Worm (Caenorhabditis elegans): Measurements from ENCODE around the gene Y9C9A.16.

Y9C9A.16 gene

DNA sequence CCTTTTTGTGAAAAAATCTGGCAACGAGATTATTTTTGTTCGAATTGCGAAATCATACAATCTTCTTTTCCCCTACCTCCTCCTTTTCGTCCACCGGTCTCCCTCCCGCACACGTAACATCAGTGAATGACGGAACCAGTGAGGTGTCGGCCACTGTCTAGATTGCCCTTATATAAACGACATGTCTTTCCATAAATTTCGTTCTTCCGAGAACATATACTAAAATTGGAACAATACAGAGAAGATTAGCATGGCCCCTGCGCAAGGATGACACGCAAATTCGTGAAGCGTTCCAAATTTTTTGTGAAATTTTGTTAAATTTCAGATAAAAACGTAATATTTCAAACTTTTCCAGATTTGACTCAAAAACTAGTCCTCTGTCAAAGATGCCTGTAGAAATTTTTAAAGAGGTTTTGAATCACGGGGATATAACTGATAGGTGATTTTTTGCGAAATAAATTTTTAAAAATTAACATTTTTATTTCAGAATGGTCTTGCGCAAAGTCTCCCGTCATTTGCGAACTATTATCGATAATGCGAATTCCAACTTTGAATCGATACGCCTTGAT lies 45.1 kb downstream of the Y9C9A.16 start (continued):
- TF ChIP-seq cebp-1 (GFP tag; IDR thresholded peaks at IDR 0.05) = peak; percentile 44; the same call in 1 of the 2 replicates
- TF ChIP-seq cebp-1 (tag; optimal IDR thresholded peaks at IDR 0.05) = no peak
- no peak for TF ChIP-seq repo-1 (tag; optimal IDR thresholded peaks at IDR 0.05)
- TF ChIP-seq B0336.3 (GFP tag; IDR thresholded peaks at IDR 0.05) = no peak
- peak; percentile 19 for TF ChIP-seq ZK185.1 (tag; optimal IDR thresholded peaks at IDR 0.05; ENCODE audit: poor library complexity, severe bottlenecking)
- TF ChIP-seq tlf-1 (GFP tag; optimal IDR thresholded peaks at IDR 0.05) = peak; percentile 11
- peak; percentile 56 for TF ChIP-seq hlh-12 (tag; optimal IDR thresholded peaks at IDR 0.05)
- TF ChIP-seq dpl-1 (GFP tag; optimal IDR thresholded peaks at IDR 0.05) = no peak
- TF ChIP-seq aptf-2 (GFP tag; conservative IDR thresholded peaks at IDR 0.05) = no peak
- TF ChIP-seq egl-44 (GFP tag; IDR thresholded peaks at IDR 0.05) = peak; percentile 39; the same call in 1 of the 2 replicates
- no peak for TF ChIP-seq rec-8 (tag; optimal IDR thresholded peaks at IDR 0.05)
- no peak for TF ChIP-seq ceh-58 (GFP tag; IDR thresholded peaks at IDR 0.05)
- no peak; the same call in 1 of the 2 replicates for TF ChIP-seq madf-6 (GFP tag; IDR thresholded peaks at IDR 0.05)
- no peak for TF ChIP-seq F57C9.4 (tag; optimal IDR thresholded peaks at IDR 0.05)
- TF ChIP-seq tbp1 (GFP tag; optimal IDR thresholded peaks at IDR 0.05) = peak; percentile 83
- TF ChIP-seq let-526 (GFP tag; IDR thresholded peaks at IDR 0.05) = no peak
- TF ChIP-seq hmg-20 (GFP tag; IDR thresholded peaks at IDR 0.05) = peak; percentile 73
- no peak for TF ChIP-seq F52B5.7 (tag; optimal IDR thresholded peaks at IDR 0.05)
- TF ChIP-seq ztf-3 (GFP tag; optimal IDR thresholded peaks at IDR 0.05) = no peak
- TF ChIP-seq T07F8.4 (tag; optimal IDR thresholded peaks at IDR 0.05) = peak; percentile 45
- TF ChIP-seq snpc-3.4 (tag; optimal IDR thresholded peaks at IDR 0.05) = peak; percentile 90
- peak; percentile 31 for TF ChIP-seq nhr-90 (tag; optimal IDR thresholded peaks at IDR 0.05)
- TF ChIP-seq K11D2.4 (GFP tag; IDR thresholded peaks at IDR 0.05) = no peak
- TF ChIP-seq lsy-27 (tag; optimal IDR thresholded peaks at IDR 0.05; ENCODE audit: borderline replicate concordance, insufficient read depth) = no peak
- no peak for TF ChIP-seq attf-5 (GFP tag; optimal IDR thresholded peaks at IDR 0.05)
- no peak for TF ChIP-seq chd-7 (tag; optimal IDR thresholded peaks at IDR 0.05)
- peak; percentile 91 for TF ChIP-seq lin-26 (GFP tag; IDR thresholded peaks at IDR 0.05)
- 0 out of 2 replicates have a peak, but pooled peaks have one; percentile 54 for TF ChIP-seq ztf-25 (GFP tag; IDR thresholded peaks at IDR 0.05)
- TF ChIP-seq K12H6.12 (tag; optimal IDR thresholded peaks at IDR 0.05) = no peak
- no peak for TF ChIP-seq attf-3 (GFP tag; conservative IDR thresholded peaks at IDR 0.05)

DNA sequence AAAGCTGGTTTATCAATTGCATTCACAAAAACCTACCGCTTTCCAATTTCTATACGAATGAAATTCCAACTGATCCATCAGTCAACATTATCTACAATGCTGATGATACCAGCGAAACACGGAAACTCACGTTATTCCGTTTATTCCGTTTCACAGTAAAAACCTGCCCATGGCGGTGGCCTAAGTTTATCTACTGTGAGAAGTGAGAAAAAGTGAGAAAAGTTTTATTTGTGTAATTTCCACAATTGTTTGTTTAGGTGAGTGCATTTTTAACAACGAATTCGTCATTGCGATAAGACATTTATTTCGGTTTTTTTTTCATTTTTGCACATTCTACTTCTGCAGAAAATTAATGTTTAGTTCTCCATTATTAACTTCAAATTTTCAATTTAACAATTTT lies 45.9 kb downstream of the Y9C9A.16 start, which contains the start of gene Y9C9A.8:
Gene Y9C9A.8 (plus strand): TSS at position 301 of the 400 bp plus-strand sequence.
- TF ChIP-seq F33H1.4 (GFP tag; IDR thresholded peaks at IDR 0.05) = no peak
- no peak for TF ChIP-seq bed-2 (GFP tag; IDR thresholded peaks at IDR 0.05)
- TF ChIP-seq dpl-1 (GFP tag; optimal IDR thresholded peaks at IDR 0.05) = no peak
- TF ChIP-seq nfya-2 (GFP tag; IDR thresholded peaks at IDR 0.05) = no peak
- no peak for TF ChIP-seq aptf-2 (GFP tag; conservative IDR thresholded peaks at IDR 0.05)
- TF ChIP-seq cebp-2 (GFP tag; IDR thresholded peaks at IDR 0.05) = no peak
- TF ChIP-seq atf-7 (tag; optimal IDR thresholded peaks at IDR 0.05) = no peak
- TF ChIP-seq mcd-1 (GFP tag; IDR thresholded peaks at IDR 0.05) = no peak
- no peak for TF ChIP-seq lin-54 (GFP tag; optimal IDR thresholded peaks at IDR 0.05)
- no peak for TF ChIP-seq snpc-1.3 (tag; optimal IDR thresholded peaks at IDR 0.05; ENCODE audit: insufficient read depth)
- TF ChIP-seq hsf-1 (GFP tag; IDR thresholded peaks at IDR 0.05) = no peak
- TF ChIP-seq lin-26 (GFP tag; IDR thresholded peaks at IDR 0.05) = no peak
- TF ChIP-seq F22D6.2 (tag; optimal IDR thresholded peaks at IDR 0.05) = no peak
- no peak for TF ChIP-seq somi-1 (GFP tag; optimal IDR thresholded peaks at IDR 0.05)
- TF ChIP-seq sptf-2 (GFP tag; optimal IDR thresholded peaks at IDR 0.05) = no peak
- no peak for TF ChIP-seq egl-18 (GFP tag; IDR thresholded peaks at IDR 0.05)

Measured in whole organism, young adult.